Fruit fly (Drosophila melanogaster) whole organism, embryonic: ENCODE measurements around the gene CG13894.

Experiments used
- Atf6 ChIP-seq: fragments of 200-800 bp; sonication (Bioruptor generic); IDR thresholded peaks from 2 replicates; pipeline ENCODE4 v1.3.6; 2022; ENCODE audit warnings: missing biosample characterization, missing genetic modification characterization
- CG10209 ChIP-seq: fragments of 200-800 bp; sonication (Bioruptor generic); optimal IDR thresholded peaks from 3 replicates; lab custom pipeline; 2017; ENCODE audit warnings: missing biosample characterization, mild to moderate bottlenecking, missing genetic modification characterization, missing genetic modification reagents
- CG11696 ChIP-seq: fragments of 200-800 bp; sonication (Bioruptor generic); IDR thresholded peaks from 2 replicates; pipeline ENCODE4 v1.3.6; 2022; ENCODE audit warnings: missing biosample characterization, missing genetic modification characterization
- CG12391 ChIP-seq: fragments of 200-800 bp; sonication (Bioruptor generic); optimal IDR thresholded peaks from 3 replicates; lab custom pipeline; 2018; ENCODE audit warnings: missing biosample characterization, mild to moderate bottlenecking, missing genetic modification characterization, moderate library complexity
- CG12942 ChIP-seq: fragments of 200-800 bp; sonication (Bioruptor generic); optimal IDR thresholded peaks from 3 replicates; lab custom pipeline; 2016; ENCODE audit warnings: missing biosample characterization, missing genetic modification characterization
- CG14014 ChIP-seq: fragments of 200-800 bp; sonication (Bioruptor generic); IDR thresholded peaks from 2 replicates; pipeline ENCODE4 v1.3.6; 2022; ENCODE audit warnings: missing biosample characterization, missing genetic modification characterization
- CG14441 ChIP-seq: fragments of 200-800 bp; sonication (Bioruptor generic); IDR thresholded peaks from 2 replicates; pipeline ENCODE4 v1.3.6; 2022; ENCODE audit warnings: missing biosample characterization, missing genetic modification characterization
- CG15514 ChIP-seq: fragments of 200-800 bp; sonication (Bioruptor generic); optimal IDR thresholded peaks from 3 replicates; lab custom pipeline; 2017; ENCODE audit warnings: missing biosample characterization, missing genetic modification characterization, mild to moderate bottlenecking, moderate library complexity, missing genetic modification reagents
- CG1647 ChIP-seq: fragments of 200-800 bp; sonication (Bioruptor generic); optimal IDR thresholded peaks from 3 replicates; lab custom pipeline; 2016; ENCODE audit warnings: missing biosample characterization, missing genetic modification characterization
- CG2202 ChIP-seq: fragments of 200-800 bp; sonication (Bioruptor generic); optimal IDR thresholded peaks from 2 replicates; lab custom pipeline; 2018; ENCODE audit warnings: missing biosample characterization, mild to moderate bottlenecking, missing genetic modification characterization
- CG2678 ChIP-seq: fragments of 200-800 bp; sonication (Bioruptor generic); optimal IDR thresholded peaks from 3 replicates; lab custom pipeline; 2019; ENCODE audit warnings: missing biosample characterization, mild to moderate bottlenecking, missing genetic modification characterization, moderate library complexity
- CG31441 ChIP-seq: fragments of 200-800 bp; sonication (Bioruptor generic); IDR thresholded peaks from 2 replicates; pipeline ENCODE4 v1.3.6; 2022; ENCODE audit warnings: missing biosample characterization, missing genetic modification characterization
- CG32767 ChIP-seq: fragments of 200-800 bp; sonication (Bioruptor generic); IDR thresholded peaks from 2 replicates; pipeline ENCODE4 v1.3.6; 2022; ENCODE audit warnings: missing biosample characterization, missing genetic modification characterization
- CG4328 ChIP-seq: fragments of 200-800 bp; sonication (Bioruptor generic); optimal IDR thresholded peaks from 3 replicates; lab custom pipeline; 2017; ENCODE audit warnings: missing biosample characterization, missing genetic modification reagents, missing genetic modification characterization
- CG4854 ChIP-seq: fragments of 200-800 bp; sonication (Bioruptor generic); optimal IDR thresholded peaks from 2 replicates; lab custom pipeline; 2016; ENCODE audit warnings: missing biosample characterization, missing genetic modification characterization, inconsistent platforms
- CG5953 ChIP-seq: fragments of 200-800 bp; sonication (Bioruptor generic); IDR thresholded peaks from 2 replicates; pipeline ENCODE4 v1.3.6; 2022; ENCODE audit warnings: missing biosample characterization, missing genetic modification characterization
- CG8924 ChIP-seq: fragments of 200-800 bp; optimal IDR thresholded peaks from 3 replicates; lab custom pipeline; 2019; ENCODE audit warnings: missing biosample characterization, mild to moderate bottlenecking, missing genetic modification characterization, moderate library complexity
- CG9609 ChIP-seq: fragments of 200-800 bp; sonication (Bioruptor generic); optimal IDR thresholded peaks from 3 replicates; lab custom pipeline; 2016; ENCODE audit warnings: missing biosample characterization, missing genetic modification characterization
- CkIIα-i1 ChIP-seq: fragments of 200-800 bp; sonication (Bioruptor generic); IDR thresholded peaks from 2 replicates; pipeline ENCODE4 v1.3.6; 2022; ENCODE audit warnings: missing biosample characterization, missing genetic modification characterization
- D ChIP-seq, 2 experiments: fragments of 200-800 bp in 1 of 2; fragments of >200 bp in 1 of 2; sonication (Bioruptor generic) in 1 of 2; optimal IDR thresholded peaks; 2 replicates in 1 of 2; 3 replicates in 1 of 2; lab custom pipeline; 2017; ENCODE audit warnings: mild to moderate bottlenecking in 1 of 2, missing biosample characterization in 1 of 2, missing genetic modification characterization in 1 of 2, missing genetic modification reagents in 1 of 2
- Dfd ChIP-seq, 2 experiments: fragments of >200 bp; optimal IDR thresholded peaks; 2 replicates each; lab custom pipeline; 2017; ENCODE audit warnings: missing biosample characterization in 2 of 2, missing genetic modification characterization in 2 of 2
- Doc3 ChIP-seq: fragments of 200-800 bp; sonication (Bioruptor generic); IDR thresholded peaks from 3 replicates; pipeline ENCODE4 v1.3.6; 2022; ENCODE audit warnings: missing biosample characterization, missing genetic modification characterization; ENCODE audit not compliant: partially characterized antibody
- ERR ChIP-seq: fragments of 200-800 bp; sonication (Bioruptor generic); optimal IDR thresholded peaks from 2 replicates; lab custom pipeline; 2016; ENCODE audit warnings: missing biosample characterization, missing genetic modification characterization
- HLH4C ChIP-seq: fragments of 200-800 bp; sonication (Bioruptor generic); IDR thresholded peaks from 3 replicates; pipeline ENCODE4 v1.3.6; 2022; ENCODE audit warnings: missing biosample characterization, missing genetic modification characterization; ENCODE audit not compliant: partially characterized antibody
- HLH54F ChIP-seq: fragments of 200-800 bp; sonication (Bioruptor generic); optimal IDR thresholded peaks from 3 replicates; lab custom pipeline; 2016; ENCODE audit warnings: missing biosample characterization, missing genetic modification characterization
- NC2β ChIP-seq: fragments of 200-800 bp; sonication (Bioruptor generic); optimal IDR thresholded peaks from 2 replicates; lab custom pipeline; 2016; ENCODE audit warnings: missing biosample characterization, missing genetic modification characterization
- NK7.1 ChIP-seq: fragments of 200-800 bp; sonication (Bioruptor generic); optimal IDR thresholded peaks from 3 replicates; lab custom pipeline; 2016; ENCODE audit warnings: missing biosample characterization, missing genetic modification characterization
- Pdp1 ChIP-seq, 2 experiments: fragments of 200-800 bp; sonication (Bioruptor generic); optimal IDR thresholded peaks; 3 replicates each; lab custom pipeline; 2016; ENCODE audit warnings: missing biosample characterization in 2 of 2, missing genetic modification characterization in 2 of 2, mild to moderate bottlenecking in 1 of 2, moderate library complexity in 1 of 2
- Ptx1 ChIP-seq: fragments of 200-800 bp; sonication (Bioruptor generic); IDR thresholded peaks from 2 replicates; pipeline ENCODE4 v1.3.6; 2022; ENCODE audit warnings: missing biosample characterization, missing genetic modification characterization
- Side ChIP-seq: fragments of 200-800 bp; sonication (Bioruptor generic); optimal IDR thresholded peaks from 2 replicates; lab custom pipeline; 2016; ENCODE audit warnings: missing biosample characterization, missing genetic modification characterization
- Sox100B ChIP-seq: fragments of 200-800 bp; sonication (Bioruptor generic); optimal IDR thresholded peaks from 3 replicates; lab custom pipeline; 2018; ENCODE audit warnings: missing biosample characterization, mild to moderate bottlenecking, missing genetic modification characterization
- Sry-δ ChIP-seq: fragments of 200-800 bp; sonication (Bioruptor generic); optimal IDR thresholded peaks from 2 replicates; lab custom pipeline; 2016; ENCODE audit warnings: missing biosample characterization, missing genetic modification characterization
- amos ChIP-seq: fragments of 200-800 bp; sonication (Bioruptor generic); IDR thresholded peaks from 2 replicates; pipeline ENCODE4 v1.3.6; 2022; ENCODE audit warnings: missing biosample characterization, missing genetic modification characterization; ENCODE audit not compliant: partially characterized antibody
- ase ChIP-seq: fragments of 200-800 bp; sonication (Bioruptor generic); IDR thresholded peaks from 3 replicates; pipeline ENCODE4 v1.3.6; 2022; ENCODE audit warnings: missing biosample characterization, missing genetic modification characterization
- bcd ChIP-seq: fragments of 200-800 bp; sonication (Bioruptor generic); optimal IDR thresholded peaks from 2 replicates; lab custom pipeline; 2017; ENCODE audit warnings: missing biosample characterization, mild to moderate bottlenecking, missing genetic modification characterization
- chm ChIP-seq: fragments of 200-800 bp; sonication (Bioruptor generic); IDR thresholded peaks from 2 replicates; pipeline ENCODE4 v1.3.6; 2022; ENCODE audit warnings: missing biosample characterization, missing genetic modification characterization
- croc ChIP-seq: fragments of 200-800 bp; sonication (Bioruptor generic); conservative IDR thresholded peaks from 3 replicates; pipeline ENCODE4 v1.3.6; 2022; ENCODE audit warnings: missing biosample characterization, missing genetic modification characterization
- crol ChIP-seq: fragments of 200-800 bp; sonication (Bioruptor generic); IDR thresholded peaks from 2 replicates; pipeline ENCODE4 v1.3.6; 2022; ENCODE audit warnings: missing biosample characterization, missing genetic modification characterization
- crp ChIP-seq, 2 experiments: fragments of 200-800 bp; sonication (Bioruptor generic); optimal IDR thresholded peaks; 2 replicates in 1 of 2; 3 replicates in 1 of 2; lab custom pipeline; 2017; ENCODE audit warnings: missing biosample characterization in 2 of 2, missing genetic modification characterization in 2 of 2, mild to moderate bottlenecking in 1 of 2, moderate library complexity in 1 of 2
- dpn ChIP-seq, 2 experiments: fragments of 200-800 bp; sonication (Bioruptor generic); optimal IDR thresholded peaks; 3 replicates each; lab custom pipeline; 2016; ENCODE audit warnings: missing biosample characterization in 2 of 2, missing genetic modification characterization in 2 of 2
- fd64A ChIP-seq: fragments of 200-800 bp; sonication (Bioruptor generic); optimal IDR thresholded peaks from 3 replicates; lab custom pipeline; 2018; ENCODE audit warnings: missing biosample characterization, mild to moderate bottlenecking, missing genetic modification characterization
- hth ChIP-seq: fragments of >200 bp; optimal IDR thresholded peaks from 2 replicates; lab custom pipeline; 2017; ENCODE audit warnings: inconsistent platforms
- klu ChIP-seq: fragments of 200-800 bp; sonication (Bioruptor generic); IDR thresholded peaks from 2 replicates; pipeline ENCODE4 v1.3.6; 2022; ENCODE audit warnings: missing biosample characterization, missing genetic modification characterization
- nerfin-1 ChIP-seq: fragments of 200-800 bp; sonication (Bioruptor generic); optimal IDR thresholded peaks from 3 replicates; lab custom pipeline; 2019; ENCODE audit warnings: missing biosample characterization, mild to moderate bottlenecking, missing genetic modification characterization, moderate library complexity
- pnt ChIP-seq: fragments of 200-800 bp; sonication (Bioruptor generic); optimal IDR thresholded peaks from 3 replicates; lab custom pipeline; 2016; ENCODE audit warnings: missing biosample characterization, missing genetic modification characterization
- psq ChIP-seq: fragments of 200-800 bp; sonication (Bioruptor generic); optimal IDR thresholded peaks from 2 replicates; lab custom pipeline; 2017; ENCODE audit warnings: missing biosample characterization, missing genetic modification characterization
- scrt ChIP-seq: fragments of 200-800 bp; sonication (Bioruptor generic); optimal IDR thresholded peaks from 2 replicates; lab custom pipeline; 2018; ENCODE audit warnings: missing biosample characterization, mild to moderate bottlenecking, missing genetic modification characterization, moderate library complexity
- sqz ChIP-seq: fragments of 200-800 bp; sonication (Bioruptor generic); optimal IDR thresholded peaks from 3 replicates; lab custom pipeline; 2018; ENCODE audit warnings: missing biosample characterization, mild to moderate bottlenecking, missing genetic modification characterization
- ssp ChIP-seq: fragments of 200-800 bp; sonication (Bioruptor generic); IDR thresholded peaks from 2 replicates; pipeline ENCODE4 v1.3.6; 2022; ENCODE audit warnings: missing biosample characterization, missing genetic modification characterization
- tgo ChIP-seq: fragments of 200-800 bp; sonication (Bioruptor generic); IDR thresholded peaks from 3 replicates; pipeline ENCODE4 v1.3.6; 2022; ENCODE audit warnings: missing biosample characterization, missing genetic modification characterization
- tup ChIP-seq: fragments of 200-800 bp; sonication (Bioruptor generic); optimal IDR thresholded peaks from 2 replicates; lab custom pipeline; 2016; ENCODE audit warnings: missing biosample characterization, mild to moderate bottlenecking, missing genetic modification characterization, moderate library complexity
- twi ChIP-seq: fragments of 200-800 bp; optimal IDR thresholded peaks from 2 replicates; lab custom pipeline; 2019; ENCODE audit warnings: missing biosample characterization, mild to moderate bottlenecking, missing genetic modification characterization, moderate library complexity

CG13894 gene

dm6 chr3L:685441-685804, 13.5 kb downstream of the CG13894 start, which contains the start of gene ebd1 (continued):
- TF ChIP-seq Doc3 (GFP tag; lab: Robert Waterston, UW), result no peak
- TF ChIP-seq CG11696 (GFP tag; lab: Robert Waterston, UW), result no peak
- TF ChIP-seq bcd (GFP tag; lab: Kevin White, UChicago), result no peak
- TF ChIP-seq Sry-δ (GFP tag; lab: Kevin White, UChicago), result no peak
- peak; percentile 50 for TF ChIP-seq nerfin-1
- no peak for TF ChIP-seq psq
- TF ChIP-seq sqz (GFP tag; lab: Kevin White, UChicago), result no peak
- no peak; the same call in 1 of the 2 replicates for TF ChIP-seq CG31441 (GFP tag; lab: Robert Waterston, UW)
- TF ChIP-seq ssp, result no peak
- no peak for TF ChIP-seq chm (GFP tag; lab: Robert Waterston, UW)
- no peak for TF ChIP-seq CG2678 (tag; lab: Kevin White, UChicago)
- TF ChIP-seq tup, result no peak
- TF ChIP-seq crol (GFP tag; lab: Robert Waterston, UW), result no peak
- peak in 1 of 2 experiments; percentile 75 for TF ChIP-seq crp (GFP tag; optimal IDR thresholded peaks at IDR 0.05; lab: Kevin White, UChicago)
- no peak for TF ChIP-seq dpn (GFP tag; optimal IDR thresholded peaks at IDR 0.05; lab: Kevin White, UChicago)
- TF ChIP-seq CG14441 (GFP tag; lab: Robert Waterston, UW), result no peak
- no peak for TF ChIP-seq CG1647
- no peak for TF ChIP-seq tgo (GFP tag; lab: Robert Waterston, UW)
- peak; percentile 56 for TF ChIP-seq twi (tag; lab: Kevin White, UChicago)
- no peak for TF ChIP-seq CG12391 (tag; lab: Kevin White, UChicago)
- no peak for TF ChIP-seq hth
- TF ChIP-seq Ptx1 (GFP tag; lab: Robert Waterston, UW), result no peak
- no peak for TF ChIP-seq croc
- TF ChIP-seq HLH54F (GFP tag; lab: Kevin White, UChicago), result no peak
- TF ChIP-seq fd64A (GFP tag; lab: Kevin White, UChicago), result peak; percentile 19
- TF ChIP-seq NK7.1, result no peak
- no peak for TF ChIP-seq NC2β (GFP tag; lab: Kevin White, UChicago)
- peak; percentile 65 for TF ChIP-seq D (optimal IDR thresholded peaks at IDR 0.05; lab: Kevin White, UChicago)
- TF ChIP-seq D (GFP tag; optimal IDR thresholded peaks at IDR 0.05; lab: Kevin White, UChicago), result no peak
- no peak for TF ChIP-seq CG9609 (GFP tag; lab: Kevin White, UChicago)
- no peak for TF ChIP-seq pnt (GFP tag; lab: Kevin White, UChicago)
- TF ChIP-seq CG14014 (GFP tag; lab: Robert Waterston, UW), result no peak
- peak; percentile 4 for TF ChIP-seq CG4328 (GFP tag; lab: Kevin White, UChicago)
- no peak for TF ChIP-seq CG4854 (GFP tag; lab: Kevin White, UChicago)
- peak; percentile 43 for TF ChIP-seq CG8924 (tag; lab: Kevin White, UChicago)
- no peak for TF ChIP-seq HLH4C
- TF ChIP-seq CG12942, result no peak
- TF ChIP-seq CG2202 (tag; lab: Kevin White, UChicago), result no peak
- TF ChIP-seq Dfd (GFP tag; optimal IDR thresholded peaks at IDR 0.05; lab: Kevin White, UChicago), result no peak
- TF ChIP-seq scrt (GFP tag; lab: Kevin White, UChicago), result no peak
- TF ChIP-seq Atf6 (GFP tag; lab: Robert Waterston, UW), result no peak
- TF ChIP-seq ase (GFP tag; lab: Robert Waterston, UW), result no peak
- no peak for TF ChIP-seq CG5953
- TF ChIP-seq klu, result no peak
- no peak for TF ChIP-seq CG32767
- no peak for TF ChIP-seq CG10209
- TF ChIP-seq ERR (GFP tag; lab: Kevin White, UChicago), result no peak
- TF ChIP-seq Pdp1 (GFP tag; optimal IDR thresholded peaks at IDR 0.05; lab: Kevin White, UChicago), result peak in 1 of 2 experiments; percentile 60
- TF ChIP-seq Sox100B (GFP tag; lab: Kevin White, UChicago), result no peak
- peak; percentile 23 for TF ChIP-seq CG15514 (GFP tag; lab: Kevin White, UChicago)
- no peak for TF ChIP-seq Side (GFP tag; lab: Kevin White, UChicago)
- no peak for TF ChIP-seq amos
- no peak for TF ChIP-seq CkIIα-i1
